Worm (Caenorhabditis elegans) whole organism, L4 larva: ENCODE data around the gene F48D6.4.

Source experiments
- D1046.2 ChIP-seq: fragments of 200-800 bp; sonication (Bioruptor generic); IDR thresholded peaks from 2 replicates; pipeline ENCODE4 v1.3.6; 2022; ENCODE audit warnings: missing genetic modification characterization, missing compliant biosample characterization
- F37D6.2 ChIP-seq: sonication (generic microtip); optimal IDR thresholded peaks from 2 replicates; lab custom pipeline; 2016; ENCODE audit warnings: mild to moderate bottlenecking, missing genetic modification characterization, missing compliant biosample characterization
- T20F7.1 ChIP-seq: fragments of 200-800 bp; sonication (Bioruptor generic); optimal IDR thresholded peaks from 2 replicates; lab custom pipeline; 2018; ENCODE audit warnings: mild to moderate bottlenecking, missing genetic modification characterization, missing compliant biosample characterization
- T26A8.4 ChIP-seq: fragments of 200-800 bp; sonication (Bioruptor generic); IDR thresholded peaks from 2 replicates; pipeline ENCODE4 v1.3.6; 2022; ENCODE audit warnings: missing genetic modification characterization, missing compliant biosample characterization
- Y5F2A.4 ChIP-seq: fragments of 200-800 bp; sonication (Bioruptor generic); optimal IDR thresholded peaks from 2 replicates; lab custom pipeline; 2018; ENCODE audit warnings: mild to moderate bottlenecking, missing genetic modification characterization, missing compliant biosample characterization
- aha-1 ChIP-seq: fragments of 150-350 bp; peaks from one replicate; lab custom pipeline; 2014; ENCODE audit warnings: missing biosample characterization, missing genetic modification characterization
- arid-1 ChIP-seq: fragments of 200-800 bp; sonication (Bioruptor generic); conservative IDR thresholded peaks from 2 replicates; pipeline ENCODE4 v1.3.6; 2022; ENCODE audit warnings: missing genetic modification reagents, missing genetic modification characterization, missing compliant biosample characterization
- ceh-32 ChIP-seq: sonication (generic microtip); optimal IDR thresholded peaks from 2 replicates; lab custom pipeline; 2016; ENCODE audit warnings: mild to moderate bottlenecking, missing genetic modification characterization, missing compliant biosample characterization; ENCODE audit not compliant: poor library complexity
- ceh-62 ChIP-seq: sonication (generic microtip); optimal IDR thresholded peaks from 2 replicates; lab custom pipeline; 2017; ENCODE audit warnings: missing biosample characterization, missing genetic modification characterization
- daf-16 ChIP-seq, 3 experiments: sonication (generic microtip); optimal IDR thresholded peaks; 2 replicates each; lab custom pipeline; 2016 to 2017; ENCODE audit warnings: missing genetic modification characterization in 3 of 3, missing genetic modification reagents in 3 of 3, mild to moderate bottlenecking in 2 of 3, missing compliant biosample characterization in 2 of 3, missing biosample characterization in 1 of 3, moderate library complexity in 1 of 3
- daf-19 ChIP-seq: fragments of 200-800 bp; sonication (Bioruptor generic); conservative IDR thresholded peaks from 2 replicates; pipeline ENCODE4 v1.3.6; 2022; ENCODE audit warnings: missing genetic modification characterization, missing compliant biosample characterization
- dmd-6 ChIP-seq: fragments of 200-800 bp; sonication (Bioruptor generic); IDR thresholded peaks from 2 replicates; pipeline ENCODE4 v1.3.6; 2022; ENCODE audit warnings: missing genetic modification reagents, missing genetic modification characterization, missing compliant biosample characterization
- dpl-1 ChIP-seq: fragments of 150-350 bp; optimal IDR thresholded peaks from 2 replicates; lab custom pipeline; 2014; ENCODE audit warnings: missing biosample characterization, missing genetic modification reagents, missing genetic modification characterization
- dve-1 ChIP-seq: sonication (generic microtip); optimal IDR thresholded peaks from 2 replicates; lab custom pipeline; 2017; ENCODE audit warnings: antibody characterized with exemption, mild to moderate bottlenecking, missing genetic modification characterization, missing compliant biosample characterization; ENCODE audit not compliant: insufficient read depth
- egl-27 ChIP-seq: sonication (generic microtip); optimal IDR thresholded peaks from 3 replicates; lab custom pipeline; 2017; ENCODE audit warnings: missing biosample characterization, missing genetic modification reagents, missing genetic modification characterization
- fkh-10 ChIP-seq: fragments of 150-350 bp; optimal IDR thresholded peaks from 2 replicates; lab custom pipeline; 2014; ENCODE audit warnings: missing biosample characterization, missing genetic modification reagents, missing genetic modification characterization
- gei-8 ChIP-seq: fragments of 200-800 bp; sonication (Bioruptor generic); optimal IDR thresholded peaks from 2 replicates; lab custom pipeline; 2018; ENCODE audit warnings: mild to moderate bottlenecking, missing genetic modification characterization, missing compliant biosample characterization
- hlh-11 ChIP-seq: fragments of 200-800 bp; sonication (Bioruptor generic); optimal IDR thresholded peaks from 2 replicates; lab custom pipeline; 2018; ENCODE audit warnings: mild to moderate bottlenecking, missing genetic modification characterization, missing compliant biosample characterization
- hmg-1.1 ChIP-seq: fragments of 200-800 bp; sonication (Bioruptor generic); IDR thresholded peaks from 2 replicates; pipeline ENCODE4 v1.3.6; 2022; ENCODE audit warnings: missing genetic modification reagents, missing genetic modification characterization, missing compliant biosample characterization
- lin-13 ChIP-seq: fragments of 150-350 bp; optimal IDR thresholded peaks from 2 replicates; lab custom pipeline; 2014; ENCODE audit warnings: missing biosample characterization, missing genetic modification reagents, missing genetic modification characterization
- lin-15B ChIP-seq: fragments of 150-350 bp; sonication (generic microtip); optimal IDR thresholded peaks from 3 replicates; lab custom pipeline; 2014; ENCODE audit warnings: missing biosample characterization, missing genetic modification characterization
- lin-38 ChIP-seq: fragments of 200-800 bp; sonication (Bioruptor generic); IDR thresholded peaks from 2 replicates; pipeline ENCODE4 v1.3.6; 2022; ENCODE audit warnings: missing genetic modification reagents, missing genetic modification characterization, missing compliant biosample characterization
- madf-5 ChIP-seq, 2 experiments: fragments of 200-800 bp; sonication (Bioruptor generic); IDR thresholded peaks; 2 replicates each; pipeline ENCODE4 v1.3.6; 2022; ENCODE audit warnings: missing compliant biosample characterization in 2 of 2, missing genetic modification characterization in 2 of 2
- mep-1 ChIP-seq: fragments of 150-350 bp; sonication (generic microtip); optimal IDR thresholded peaks from 3 replicates; lab custom pipeline; 2014; ENCODE audit warnings: missing biosample characterization, missing genetic modification characterization
- mes-2 ChIP-seq: sonication (generic microtip); optimal IDR thresholded peaks from 2 replicates; lab custom pipeline; 2016; ENCODE audit warnings: missing genotype, mild to moderate bottlenecking, missing genetic modification characterization, missing compliant biosample characterization; ENCODE audit not compliant: poor library complexity, severe bottlenecking
- mxl-2 ChIP-seq: fragments of 200-800 bp; sonication (Bioruptor generic); conservative IDR thresholded peaks from 2 replicates; pipeline ENCODE4 v1.3.6; 2022; ENCODE audit warnings: missing genetic modification reagents, missing genetic modification characterization, missing compliant biosample characterization
- nhr-10 ChIP-seq: fragments of 150-350 bp; optimal IDR thresholded peaks from 2 replicates; lab custom pipeline; 2014; ENCODE audit warnings: missing biosample characterization, missing genetic modification characterization
- nhr-102 ChIP-seq: sonication (generic microtip); optimal IDR thresholded peaks from 2 replicates; lab custom pipeline; 2016; ENCODE audit warnings: mild to moderate bottlenecking, missing genetic modification characterization, moderate library complexity, missing compliant biosample characterization
- nhr-237 ChIP-seq: sonication (generic microtip); optimal IDR thresholded peaks from 2 replicates; lab custom pipeline; 2017; ENCODE audit warnings: missing biosample characterization, missing genetic modification characterization
- nhr-25 ChIP-seq: sonication (generic microtip); optimal IDR thresholded peaks from 2 replicates; lab custom pipeline; 2017; ENCODE audit warnings: missing genetic modification characterization, mild to moderate bottlenecking, missing compliant biosample characterization, antibody characterized with exemption, moderate library complexity, borderline replicate concordance; ENCODE audit not compliant: insufficient read depth
- nhr-28 ChIP-seq: fragments of 150-350 bp; optimal IDR thresholded peaks from 2 replicates; lab custom pipeline; 2014; ENCODE audit warnings: missing biosample characterization, missing genetic modification characterization
- nhr-42 ChIP-seq: fragments of 200-800 bp; sonication (Bioruptor generic); IDR thresholded peaks from 2 replicates; pipeline ENCODE4 v1.3.6; 2022; ENCODE audit warnings: missing genetic modification characterization, missing compliant biosample characterization
- nhr-6 ChIP-seq: fragments of 150-350 bp; optimal IDR thresholded peaks from 2 replicates; lab custom pipeline; 2014; ENCODE audit warnings: missing biosample characterization, missing genetic modification characterization
- php-3 ChIP-seq: fragments of 200-800 bp; sonication (Bioruptor generic); IDR thresholded peaks from 2 replicates; pipeline ENCODE4 v1.3.6; 2022; ENCODE audit warnings: missing genetic modification reagents, missing genetic modification characterization, missing compliant biosample characterization
- pqm-1 ChIP-seq: sonication (generic microtip); optimal IDR thresholded peaks from 2 replicates; lab custom pipeline; 2017; ENCODE audit warnings: missing biosample characterization, missing genetic modification characterization
- rbr-2 ChIP-seq: sonication (generic microtip); optimal IDR thresholded peaks from 2 replicates; lab custom pipeline; 2016; ENCODE audit warnings: missing genotype, missing genetic modification characterization, missing compliant biosample characterization
- sdz-12 ChIP-seq: fragments of 200-800 bp; sonication (Bioruptor generic); optimal IDR thresholded peaks from 2 replicates; lab custom pipeline; 2018; ENCODE audit warnings: mild to moderate bottlenecking, missing genetic modification characterization, missing compliant biosample characterization
- set-16 ChIP-seq: fragments of 200-800 bp; sonication (Bioruptor generic); IDR thresholded peaks from 2 replicates; pipeline ENCODE4 v1.3.6; 2022; ENCODE audit warnings: missing genetic modification reagents, missing genetic modification characterization, missing compliant biosample characterization
- snpc-1.2 ChIP-seq: fragments of 200-800 bp; sonication (Bioruptor generic); IDR thresholded peaks from 2 replicates; pipeline ENCODE4 v1.3.6; 2022; ENCODE audit warnings: missing genetic modification reagents, missing genetic modification characterization, missing compliant biosample characterization
- tag-97 ChIP-seq: fragments of 200-800 bp; sonication (Bioruptor generic); IDR thresholded peaks from 2 replicates; pipeline ENCODE4 v1.3.6; 2022; ENCODE audit warnings: missing genetic modification characterization, missing compliant biosample characterization
- tra-1 ChIP-seq: fragments of 200-800 bp; sonication (Bioruptor generic); IDR thresholded peaks from 2 replicates; pipeline ENCODE4 v1.3.6; 2022; ENCODE audit warnings: missing genetic modification reagents, missing genetic modification characterization, missing compliant biosample characterization
- unc-62 ChIP-seq, 3 experiments: fragments of 150-350 bp in 1 of 3; sonication (generic microtip); optimal IDR thresholded peaks in 2 of 3; peaks in 1 of 3; 1 replicate in 1 of 3; 2 replicates in 2 of 3; lab custom pipeline; 2014 to 2017; ENCODE audit warnings: missing biosample characterization in 3 of 3, missing genetic modification characterization in 3 of 3, missing genetic modification reagents in 3 of 3, missing genotype in 1 of 3
- zfp-2 ChIP-seq: sonication (generic microtip); optimal IDR thresholded peaks from 2 replicates; lab custom pipeline; 2016; ENCODE audit warnings: mild to moderate bottlenecking, missing genetic modification characterization, missing compliant biosample characterization
- zip-11 ChIP-seq: fragments of 200-800 bp; sonication (Bioruptor generic); IDR thresholded peaks from 2 replicates; pipeline ENCODE4 v1.3.6; 2022; ENCODE audit warnings: missing genetic modification characterization, missing compliant biosample characterization
- ztf-11 ChIP-seq: fragments of 150-350 bp; optimal IDR thresholded peaks from 2 replicates; lab custom pipeline; 2014; ENCODE audit warnings: missing biosample characterization, missing genetic modification characterization

F48D6.4 gene

ce11 chrX:4265283-4265907 lies 18.4 kb upstream of the F48D6.4 start, which contains the start of gene coel-1 (continued):
- TF ChIP-seq lin-38 (GFP tag; lab: Robert Waterston, UW) (no peak), madf-5 (GFP tag; IDR thresholded peaks at IDR 0.05; lab: Robert Waterston, UW) (no peak), snpc-1.2 (GFP tag; lab: Robert Waterston, UW) (no peak), nhr-42 (no peak), nhr-28 (peak; percentile 14), dve-1 (tag; lab: Kevin White, UChicago) (peak; percentile 35), F37D6.2 (tag; lab: Kevin White, UChicago) (peak; percentile 5), rbr-2 (tag; lab: Kevin White, UChicago) (peak; percentile 59), hmg-1.1 (GFP tag; lab: Robert Waterston, UW) (peak; percentile 72), mxl-2 (GFP tag; lab: Robert Waterston, UW) (no peak), T26A8.4 (GFP tag; lab: Robert Waterston, UW) (peak; percentile 67), nhr-102 (no peak), D1046.2 (GFP tag; lab: Robert Waterston, UW) (no peak), hlh-11 (tag; lab: Kevin White, UChicago) (peak; percentile 88), zip-11 (GFP tag; lab: Robert Waterston, UW) (no peak), pqm-1 (tag; lab: Kevin White, UChicago) (no peak), tag-97 (no peak), gei-8 (GFP tag; lab: Kevin White, UChicago) (no peak), nhr-6 (tag; lab: Kevin White, UChicago) (no peak), lin-13 (GFP tag; lab: Kevin White, UChicago) (peak; percentile 2), tra-1 (no peak)

- peak in 1 of 2 experiments; percentile 90 for TF ChIP-seq unc-62 (GFP tag; optimal IDR thresholded peaks at IDR 0.05 in 1 of 2; lab: Kevin White, UChicago)
- TF ChIP-seq unc-62 (tag; optimal IDR thresholded peaks at IDR 0.05; lab: Kevin White, UChicago) = no peak
- TF ChIP-seq arid-1 (GFP tag; lab: Robert Waterston, UW) = no peak
Measured at ce11 chrX:4263820-4264219, 16.8 kb upstream of the F48D6.4 start.

ce11 chrX:4260297-4260696 lies 13.3 kb upstream of the F48D6.4 start, which contains the start of gene C52B9.4:
TSS of gene C52B9.4 (plus strand) at chrX:4260652.
- TF ChIP-seq arid-1 (GFP tag; lab: Robert Waterston, UW) (no peak), fkh-10 (no peak), aha-1 (tag; lab: Kevin White, UChicago) (peak; percentile 68), lin-38 (GFP tag; lab: Robert Waterston, UW) (no peak), egl-27 (no peak), dmd-6 (peak; percentile 60), mes-2 (tag; lab: Kevin White, UChicago) (peak; percentile 59), tra-1 (no peak), pqm-1 (tag; lab: Kevin White, UChicago) (no peak), nhr-10 (tag; lab: Kevin White, UChicago) (no peak), F37D6.2 (tag; lab: Kevin White, UChicago) (no peak), T20F7.1 (GFP tag; lab: Kevin White, UChicago) (no peak), nhr-237 (tag; lab: Kevin White, UChicago) (no peak), ceh-32 (tag; lab: Kevin White, UChicago) (no peak), nhr-6 (tag; lab: Kevin White, UChicago) (peak; percentile 34), daf-16 (GFP tag; optimal IDR thresholded peaks at IDR 0.05; lab: Kevin White, UChicago) (no peak), daf-16 (tag; optimal IDR thresholded peaks at IDR 0.05; lab: Kevin White, UChicago) (peak; percentile 58), Y5F2A.4 (no peak), snpc-1.2 (GFP tag; lab: Robert Waterston, UW) (no peak), madf-5 (GFP tag; IDR thresholded peaks at IDR 0.05; lab: Robert Waterston, UW) (no peak), hmg-1.1 (GFP tag; lab: Robert Waterston, UW) (peak; percentile 76), daf-19 (GFP tag; lab: Robert Waterston, UW) (no peak), lin-15B (tag; lab: Kevin White, UChicago) (no peak), ztf-11 (tag; lab: Kevin White, UChicago) (no peak), php-3 (GFP tag; lab: Robert Waterston, UW) (no peak), set-16 (GFP tag; lab: Robert Waterston, UW) (no peak), ceh-62 (no peak), zfp-2 (no peak), nhr-25 (no peak), dve-1 (tag; lab: Kevin White, UChicago) (peak; percentile 45), dpl-1 (peak; percentile 15), sdz-12 (no peak), mep-1 (peak; percentile 32)
